Worm (Caenorhabditis elegans): ENCODE measurements around the gene decr-1.3.

ce11 chrII:8136818-8137217, 36.5 kb downstream of the decr-1.3 start, which contains the start of gene ctns-1:
- TF ChIP-seq mep-1 (tag; optimal IDR thresholded peaks at IDR 0.05) (no peak), spr-1 (tag; optimal IDR thresholded peaks at IDR 0.05) (no peak)

Measured in whole organism, L4 larva.